Fruit fly (Drosophila melanogaster): ENCODE data around the gene nAChRalpha4.

nAChRalpha4 gene

DNA sequence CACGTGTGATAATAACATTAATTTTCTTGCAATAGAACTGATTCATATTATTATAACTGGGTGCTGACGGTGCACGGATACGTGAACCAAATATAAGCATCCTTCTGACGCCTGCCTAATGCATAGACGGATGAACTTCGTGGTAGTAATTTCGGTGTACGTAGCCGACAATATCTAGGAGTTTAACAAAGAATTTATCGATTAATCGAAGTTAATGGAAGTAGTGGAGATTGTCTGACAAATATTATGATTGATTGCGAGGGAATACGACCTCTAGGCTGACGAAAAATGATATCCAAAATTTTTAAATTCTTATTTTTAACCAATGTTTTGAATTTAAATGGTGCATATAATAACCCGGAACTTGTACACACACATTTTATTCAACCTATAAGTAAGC lies 44.1 kb downstream of the nAChRalpha4 start:
- TF ChIP-seq Mnt (GFP tag; optimal IDR thresholded peaks at IDR 0.05) (no peak), CG14711 (tag; optimal IDR thresholded peaks at IDR 0.05) (no peak), pad (GFP tag; optimal IDR thresholded peaks at IDR 0.05) (no peak), CG7101 (tag; optimal IDR thresholded peaks at IDR 0.05) (no peak), CG11617 (GFP tag; optimal IDR thresholded peaks at IDR 0.05) (no peak), cic (GFP tag; optimal IDR thresholded peaks at IDR 0.05) (no peak), Crg-1 (GFP tag; optimal IDR thresholded peaks at IDR 0.05) (no peak), toe (GFP tag; optimal IDR thresholded peaks at IDR 0.05) (no peak), CG12768 (GFP tag; optimal IDR thresholded peaks at IDR 0.05) (no peak), Hr96 (GFP tag; optimal IDR thresholded peaks at IDR 0.05) (no peak), ovo (GFP tag; optimal IDR thresholded peaks at IDR 0.05) (no peak), cnc (optimal IDR thresholded peaks at IDR 0.05) (no peak), bab1 (GFP tag; optimal IDR thresholded peaks at IDR 0.05) (no peak), Clk (GFP tag; optimal IDR thresholded peaks at IDR 0.05) (no peak)

DNA sequence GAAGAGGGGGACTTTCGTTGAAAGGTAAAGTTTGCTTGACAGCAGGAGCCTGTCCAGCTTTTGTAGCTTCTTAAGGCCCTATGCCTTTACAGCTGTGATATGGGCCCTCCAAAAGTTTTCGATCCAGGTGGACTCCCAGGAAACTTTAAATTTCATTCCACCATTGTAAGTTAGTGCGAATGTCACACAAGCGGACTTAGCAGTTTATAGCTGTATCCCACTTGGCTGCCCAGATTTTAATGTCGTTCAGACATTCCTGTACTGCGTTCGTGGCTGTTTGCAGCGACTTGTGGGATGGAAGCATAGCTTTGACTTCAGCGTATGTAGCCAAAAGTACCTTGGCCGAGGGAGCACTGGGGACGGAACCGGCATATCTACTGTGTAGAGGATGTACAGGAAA lies 52.0 kb downstream of the nAChRalpha4 start:
- TF ChIP-seq CG11617 (GFP tag; optimal IDR thresholded peaks at IDR 0.05) (no peak), Clk (GFP tag; optimal IDR thresholded peaks at IDR 0.05) (no peak), pad (GFP tag; optimal IDR thresholded peaks at IDR 0.05) (no peak), bab1 (GFP tag; optimal IDR thresholded peaks at IDR 0.05) (no peak), ovo (GFP tag; optimal IDR thresholded peaks at IDR 0.05) (no peak), cnc (optimal IDR thresholded peaks at IDR 0.05) (no peak), Crg-1 (GFP tag; optimal IDR thresholded peaks at IDR 0.05) (no peak), CG7045 (GFP tag; optimal IDR thresholded peaks at IDR 0.05) (no peak), CG1620 (GFP tag; optimal IDR thresholded peaks at IDR 0.05) (no peak), cic (GFP tag; optimal IDR thresholded peaks at IDR 0.05) (no peak), CG12768 (GFP tag; optimal IDR thresholded peaks at IDR 0.05) (no peak), toe (GFP tag; optimal IDR thresholded peaks at IDR 0.05) (no peak), CG7101 (tag; optimal IDR thresholded peaks at IDR 0.05) (no peak)

DNA sequence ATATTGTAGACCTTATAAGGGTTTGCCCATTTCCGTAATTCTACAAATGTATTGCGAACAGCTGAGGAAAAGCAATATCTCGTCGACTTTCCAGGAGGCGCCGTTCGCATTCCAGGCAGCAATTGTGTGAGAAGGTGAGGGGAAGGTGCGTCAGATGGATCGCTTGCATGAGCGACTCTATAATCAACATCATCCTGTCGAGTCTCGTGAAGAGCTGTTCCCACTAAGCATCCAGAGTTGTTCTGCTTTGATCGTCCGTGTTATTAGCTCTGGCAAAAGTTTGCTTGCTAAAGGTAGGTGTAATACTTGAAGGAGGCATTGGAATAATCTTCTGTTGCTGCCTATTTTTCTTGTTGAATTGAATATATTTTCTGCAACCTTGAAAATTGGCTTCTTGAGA lies 53.5 kb downstream of the nAChRalpha4 start:
- TF ChIP-seq bab1 (GFP tag; optimal IDR thresholded peaks at IDR 0.05) (no peak), pad (GFP tag; optimal IDR thresholded peaks at IDR 0.05) (no peak), cnc (optimal IDR thresholded peaks at IDR 0.05) (no peak), Clk (GFP tag; optimal IDR thresholded peaks at IDR 0.05) (no peak), CG5204 (GFP tag; optimal IDR thresholded peaks at IDR 0.05) (no peak), CG1620 (GFP tag; optimal IDR thresholded peaks at IDR 0.05) (no peak), Crg-1 (GFP tag; optimal IDR thresholded peaks at IDR 0.05) (no peak), toe (GFP tag; optimal IDR thresholded peaks at IDR 0.05) (no peak)

DNA sequence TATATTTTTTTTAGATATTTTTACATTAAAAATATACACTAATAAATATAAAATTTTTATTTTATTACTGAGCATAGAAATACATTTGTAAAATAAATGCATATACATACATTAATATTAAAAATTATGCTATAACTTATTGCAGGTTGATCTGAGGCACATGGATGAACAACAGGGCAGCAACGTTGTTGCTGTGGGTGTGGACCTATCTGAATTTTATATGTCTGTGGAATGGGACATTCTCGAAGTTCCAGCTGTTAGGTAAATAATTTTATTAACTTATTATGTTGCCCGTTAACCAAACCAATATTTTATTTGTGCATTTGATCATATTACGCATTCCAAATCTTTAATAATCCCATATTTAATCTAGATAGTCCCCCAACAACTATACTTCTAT lies 56.1 kb downstream of the nAChRalpha4 start:
- no peak for TF ChIP-seq Crg-1 (GFP tag; optimal IDR thresholded peaks at IDR 0.05)
- no peak for TF ChIP-seq CG7101 (tag; optimal IDR thresholded peaks at IDR 0.05)
- TF ChIP-seq CG12768 (GFP tag; optimal IDR thresholded peaks at IDR 0.05), result no peak
- TF ChIP-seq ovo (GFP tag; optimal IDR thresholded peaks at IDR 0.05), result no peak
- no peak for TF ChIP-seq Mnt (GFP tag; optimal IDR thresholded peaks at IDR 0.05)
- TF ChIP-seq CG33017 (tag; optimal IDR thresholded peaks at IDR 0.05), result no peak
- no peak for TF ChIP-seq bab1 (GFP tag; optimal IDR thresholded peaks at IDR 0.05)
- no peak for TF ChIP-seq cic (GFP tag; optimal IDR thresholded peaks at IDR 0.05)
- TF ChIP-seq CG14711 (tag; optimal IDR thresholded peaks at IDR 0.05), result no peak
- TF ChIP-seq kay (GFP tag; ENCODE audit: borderline replicate concordance), result no peak
- TF ChIP-seq tj (GFP tag; optimal IDR thresholded peaks at IDR 0.05), result no peak

- no peak for TF ChIP-seq CG33017 (tag; optimal IDR thresholded peaks at IDR 0.05)
- no peak for TF ChIP-seq CG7045 (GFP tag; optimal IDR thresholded peaks at IDR 0.05)
- TF ChIP-seq bab1 (GFP tag; optimal IDR thresholded peaks at IDR 0.05), result no peak
- no peak for TF ChIP-seq Clk (GFP tag; optimal IDR thresholded peaks at IDR 0.05)
- no peak for TF ChIP-seq kay (GFP tag; ENCODE audit: borderline replicate concordance)
- no peak for TF ChIP-seq Hr96 (GFP tag; optimal IDR thresholded peaks at IDR 0.05)
- no peak for TF ChIP-seq Crg-1 (GFP tag; optimal IDR thresholded peaks at IDR 0.05)
- no peak for TF ChIP-seq cic (GFP tag; optimal IDR thresholded peaks at IDR 0.05)
- TF ChIP-seq CG7101 (tag; optimal IDR thresholded peaks at IDR 0.05), result no peak
- no peak for TF ChIP-seq ovo (GFP tag; optimal IDR thresholded peaks at IDR 0.05)
- TF ChIP-seq pad (GFP tag; optimal IDR thresholded peaks at IDR 0.05), result no peak
- no peak for TF ChIP-seq tj (GFP tag; optimal IDR thresholded peaks at IDR 0.05)
These were observed 71.7 kb downstream of the nAChRalpha4 start for dm6 chr3L:23278131-23278530.

- no peak for TF ChIP-seq toe (GFP tag; optimal IDR thresholded peaks at IDR 0.05)
These were observed 72.7 kb downstream of the nAChRalpha4 start for dm6 chr3L:23279021-23279639.

DNA sequence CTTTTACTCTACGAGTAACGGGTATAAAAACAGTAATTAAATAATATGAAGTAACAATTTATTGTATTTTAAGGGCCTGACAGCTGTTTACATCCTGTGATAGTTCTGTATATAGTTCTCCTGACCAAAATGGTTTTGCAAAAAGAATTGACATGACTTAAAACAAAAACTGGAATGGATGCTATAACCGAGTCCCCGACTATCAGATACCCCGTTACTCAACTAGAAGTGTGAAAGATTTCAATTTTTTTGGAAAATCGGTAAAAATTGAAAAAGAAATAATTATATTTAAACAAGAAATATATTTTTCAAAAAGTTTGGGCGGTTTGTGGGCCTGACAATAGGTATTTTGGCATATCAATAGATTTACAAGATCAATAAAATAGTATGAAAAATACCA lies 130.1 kb downstream of the nAChRalpha4 start:
- no peak for TF ChIP-seq CG7101 (tag; optimal IDR thresholded peaks at IDR 0.05)
- TF ChIP-seq toe (GFP tag; optimal IDR thresholded peaks at IDR 0.05), result no peak
- no peak for TF ChIP-seq Clk (GFP tag; optimal IDR thresholded peaks at IDR 0.05)

All from whole organism, adult.